Fruit fly (Drosophila melanogaster) whole organism, embryonic: ENCODE data around the gene CG12010.
A peak's percentile ranks its signal among the peaks of the same experiment; 100 is the strongest.

Experiments
- Adf1 ChIP-seq: fragments of 200-800 bp; sonication (Bioruptor generic); IDR thresholded peaks from 2 replicates; pipeline ENCODE4 v1.3.6; 2022; ENCODE audit warnings: missing biosample characterization, missing genetic modification characterization
- Atf-2 ChIP-seq: fragments of 200-800 bp; sonication (Bioruptor generic); optimal IDR thresholded peaks from 2 replicates; lab custom pipeline; 2016; ENCODE audit warnings: missing biosample characterization, missing genetic modification characterization
- Atf6 ChIP-seq: fragments of 200-800 bp; sonication (Bioruptor generic); IDR thresholded peaks from 2 replicates; pipeline ENCODE4 v1.3.6; 2022; ENCODE audit warnings: missing biosample characterization, missing genetic modification characterization
- Bteb2 ChIP-seq: fragments of 200-800 bp; sonication (Bioruptor generic); optimal IDR thresholded peaks from 2 replicates; lab custom pipeline; 2016; ENCODE audit warnings: missing biosample characterization, missing genetic modification characterization
- C15 ChIP-seq: fragments of 200-800 bp; sonication (Bioruptor generic); IDR thresholded peaks from 3 replicates; pipeline ENCODE4 v1.3.6; 2022; ENCODE audit warnings: missing biosample characterization, missing genetic modification characterization
- CG10565 ChIP-seq: fragments of 200-800 bp; sonication (Bioruptor generic); optimal IDR thresholded peaks from 3 replicates; lab custom pipeline; 2016; ENCODE audit warnings: missing biosample characterization, mild to moderate bottlenecking, missing genetic modification characterization
- CG12071 ChIP-seq: fragments of 200-800 bp; sonication (Bioruptor generic); optimal IDR thresholded peaks from 3 replicates; lab custom pipeline; 2018; ENCODE audit warnings: missing biosample characterization, mild to moderate bottlenecking, missing genetic modification characterization
- CG12236 ChIP-seq: fragments of 200-800 bp; sonication (Bioruptor generic); optimal IDR thresholded peaks from 2 replicates; lab custom pipeline; 2016; ENCODE audit warnings: missing biosample characterization, missing genetic modification characterization
- CG13894 ChIP-seq: fragments of 200-800 bp; sonication (Bioruptor generic); optimal IDR thresholded peaks from 3 replicates; lab custom pipeline; 2018; ENCODE audit warnings: missing biosample characterization, mild to moderate bottlenecking, missing genetic modification characterization, moderate library complexity
- CG14441 ChIP-seq: fragments of 200-800 bp; sonication (Bioruptor generic); IDR thresholded peaks from 2 replicates; pipeline ENCODE4 v1.3.6; 2022; ENCODE audit warnings: missing biosample characterization, missing genetic modification characterization
- CG17612 ChIP-seq: fragments of 200-800 bp; sonication (Bioruptor generic); IDR thresholded peaks from 2 replicates; pipeline ENCODE4 v1.3.6; 2022; ENCODE audit warnings: missing biosample characterization, missing genetic modification characterization
- CG17829 ChIP-seq: fragments of 200-800 bp; optimal IDR thresholded peaks from 2 replicates; lab custom pipeline; 2019; ENCODE audit warnings: missing biosample characterization, mild to moderate bottlenecking, missing genetic modification characterization, moderate library complexity
- CG32767 ChIP-seq: fragments of 200-800 bp; sonication (Bioruptor generic); IDR thresholded peaks from 2 replicates; pipeline ENCODE4 v1.3.6; 2022; ENCODE audit warnings: missing biosample characterization, missing genetic modification characterization
- CG43689 ChIP-seq: fragments of 200-800 bp; sonication (Bioruptor generic); IDR thresholded peaks from 2 replicates; pipeline ENCODE4 v1.3.6; 2022; ENCODE audit warnings: missing biosample characterization, missing genetic modification characterization
- CG4820 ChIP-seq: fragments of 200-800 bp; sonication (Bioruptor generic); optimal IDR thresholded peaks from 3 replicates; lab custom pipeline; 2016; ENCODE audit warnings: missing biosample characterization, missing genetic modification characterization
- CG5180 ChIP-seq: fragments of 200-800 bp; sonication (Bioruptor generic); optimal IDR thresholded peaks from 3 replicates; lab custom pipeline; 2017; ENCODE audit warnings: missing biosample characterization, missing genetic modification characterization, mild to moderate bottlenecking, moderate library complexity, missing genetic modification reagents
- CG6683 ChIP-seq: fragments of 200-800 bp; sonication (Bioruptor generic); optimal IDR thresholded peaks from 2 replicates; lab custom pipeline; 2017; ENCODE audit warnings: missing biosample characterization, mild to moderate bottlenecking, missing genetic modification characterization, missing genetic modification reagents
- CG6791 ChIP-seq: fragments of 200-800 bp; sonication (Bioruptor generic); IDR thresholded peaks from 3 replicates; pipeline ENCODE4 v1.3.6; 2022; ENCODE audit warnings: missing biosample characterization, missing genetic modification characterization; ENCODE audit not compliant: partially characterized antibody
- CG7786 ChIP-seq: fragments of 200-800 bp; sonication (Bioruptor generic); optimal IDR thresholded peaks from 2 replicates; lab custom pipeline; 2016; ENCODE audit warnings: missing biosample characterization, missing genetic modification characterization
- CG7987 ChIP-seq: fragments of 200-800 bp; sonication (Bioruptor generic); optimal IDR thresholded peaks from 2 replicates; lab custom pipeline; 2018; ENCODE audit warnings: missing biosample characterization, mild to moderate bottlenecking, missing genetic modification characterization, moderate library complexity
- CG8290 ChIP-seq, 3 experiments: fragments of 200-800 bp; sonication (Bioruptor generic); optimal IDR thresholded peaks; 2 replicates each; lab custom pipeline; 2016 to 2019; ENCODE audit warnings: missing biosample characterization in 3 of 3, missing genetic modification characterization in 3 of 3, mild to moderate bottlenecking in 2 of 3, moderate library complexity in 1 of 3
- CG8359 ChIP-seq: fragments of 200-800 bp; sonication (Bioruptor generic); optimal IDR thresholded peaks from 2 replicates; lab custom pipeline; 2017; ENCODE audit warnings: missing biosample characterization, mild to moderate bottlenecking, missing genetic modification characterization, borderline replicate concordance
- CG9817 ChIP-seq: fragments of 200-800 bp; sonication (Bioruptor generic); optimal IDR thresholded peaks from 2 replicates; lab custom pipeline; 2018; ENCODE audit warnings: missing biosample characterization, mild to moderate bottlenecking, missing genetic modification characterization, moderate library complexity
- Camta ChIP-seq: fragments of 200-800 bp; sonication (Bioruptor generic); optimal IDR thresholded peaks from 2 replicates; lab custom pipeline; 2016; ENCODE audit warnings: missing biosample characterization, missing genetic modification characterization
- CrebB ChIP-seq: fragments of 200-800 bp; sonication (Bioruptor generic); optimal IDR thresholded peaks from 3 replicates; lab custom pipeline; 2018; ENCODE audit warnings: missing biosample characterization, mild to moderate bottlenecking, missing genetic modification characterization
- E2f2 ChIP-seq: fragments of 200-800 bp; sonication (Bioruptor generic); IDR thresholded peaks from 2 replicates; pipeline ENCODE4 v1.3.6; 2022; ENCODE audit warnings: missing biosample characterization, missing genetic modification characterization
- Lim3 ChIP-seq: fragments of 200-800 bp; sonication (Bioruptor generic); IDR thresholded peaks from 2 replicates; pipeline ENCODE4 v1.3.6; 2022; ENCODE audit warnings: missing biosample characterization, missing genetic modification characterization
- MTF-1 ChIP-seq: fragments of 200-800 bp; sonication (Bioruptor generic); optimal IDR thresholded peaks from 2 replicates; lab custom pipeline; 2018; ENCODE audit warnings: missing biosample characterization, mild to moderate bottlenecking, missing genetic modification characterization, borderline replicate concordance
- Sox100B ChIP-seq: fragments of 200-800 bp; sonication (Bioruptor generic); optimal IDR thresholded peaks from 3 replicates; lab custom pipeline; 2018; ENCODE audit warnings: missing biosample characterization, mild to moderate bottlenecking, missing genetic modification characterization
- abd-A ChIP-seq: fragments of 200-800 bp; sonication (Bioruptor generic); optimal IDR thresholded peaks from 3 replicates; lab custom pipeline; 2019; ENCODE audit warnings: missing biosample characterization, mild to moderate bottlenecking, missing genetic modification characterization, moderate library complexity
- ara ChIP-seq: fragments of 200-800 bp; sonication (Bioruptor generic); IDR thresholded peaks from 2 replicates; pipeline ENCODE4 v1.3.6; 2022; ENCODE audit warnings: missing biosample characterization, missing genetic modification characterization
- cato ChIP-seq: fragments of 200-800 bp; sonication (Bioruptor generic); optimal IDR thresholded peaks from 2 replicates; lab custom pipeline; 2016; ENCODE audit warnings: missing biosample characterization, missing genetic modification characterization, borderline replicate concordance
- crol ChIP-seq: fragments of 200-800 bp; sonication (Bioruptor generic); IDR thresholded peaks from 2 replicates; pipeline ENCODE4 v1.3.6; 2022; ENCODE audit warnings: missing biosample characterization, missing genetic modification characterization
- da ChIP-seq: fragments of 200-800 bp; sonication (Bioruptor generic); optimal IDR thresholded peaks from 2 replicates; lab custom pipeline; 2016; ENCODE audit warnings: missing biosample characterization, missing genetic modification characterization
- dmrt11E ChIP-seq: fragments of 200-800 bp; sonication (Bioruptor generic); optimal IDR thresholded peaks from 3 replicates; lab custom pipeline; 2018; ENCODE audit warnings: missing biosample characterization, mild to moderate bottlenecking, missing genetic modification characterization, moderate library complexity
- exex ChIP-seq: fragments of 200-800 bp; sonication (Bioruptor generic); optimal IDR thresholded peaks from 4 replicates; lab custom pipeline; 2018; ENCODE audit warnings: missing biosample characterization, mild to moderate bottlenecking, missing genetic modification characterization, moderate library complexity
- gcm ChIP-seq: fragments of 200-800 bp; sonication (Bioruptor generic); optimal IDR thresholded peaks from 2 replicates; lab custom pipeline; 2019; ENCODE audit warnings: missing biosample characterization, mild to moderate bottlenecking, missing genetic modification characterization, moderate library complexity
- gcm2 ChIP-seq: fragments of 200-800 bp; sonication (Bioruptor generic); optimal IDR thresholded peaks from 2 replicates; lab custom pipeline; 2016; ENCODE audit warnings: missing biosample characterization, missing genetic modification characterization
- her ChIP-seq: fragments of 200-800 bp; sonication (Bioruptor generic); optimal IDR thresholded peaks from 2 replicates; lab custom pipeline; 2016; ENCODE audit warnings: missing biosample characterization, missing genetic modification characterization
- hth ChIP-seq: fragments of >200 bp; optimal IDR thresholded peaks from 2 replicates; lab custom pipeline; 2017; ENCODE audit warnings: inconsistent platforms
- inv ChIP-seq: fragments of 200-800 bp; sonication (Bioruptor generic); IDR thresholded peaks from 2 replicates; pipeline ENCODE4 v1.3.6; 2022; ENCODE audit warnings: missing biosample characterization, missing genetic modification characterization; ENCODE audit not compliant: partially characterized antibody
- lbe ChIP-seq: fragments of 200-800 bp; sonication (Bioruptor generic); optimal IDR thresholded peaks from 2 replicates; lab custom pipeline; 2016; ENCODE audit warnings: missing biosample characterization, mild to moderate bottlenecking, missing genetic modification characterization
- lov ChIP-seq, 2 experiments: fragments of 200-800 bp in 1 of 2; fragments of >200 bp in 1 of 2; sonication (Bioruptor generic) in 1 of 2; IDR thresholded peaks in 1 of 2; optimal IDR thresholded peaks in 1 of 2; 2 replicates in 1 of 2; 3 replicates in 1 of 2; pipeline versions ENCODE4 v1.3.6 to Lab custom; 2017 to 2022; ENCODE audit warnings: missing biosample characterization in 1 of 2, missing genetic modification characterization in 1 of 2
- pb ChIP-seq: fragments of 200-800 bp; sonication (Bioruptor generic); optimal IDR thresholded peaks from 3 replicates; lab custom pipeline; 2016; ENCODE audit warnings: missing biosample characterization, missing genetic modification characterization
- prd ChIP-seq, 3 experiments: fragments of >200 bp in 2 of 3; fragments of 200-800 bp in 1 of 3; sonication (Bioruptor generic) in 1 of 3; optimal IDR thresholded peaks in 2 of 3; IDR thresholded peaks in 1 of 3; 2 replicates in 2 of 3; 3 replicates in 1 of 3; pipeline versions ENCODE4 v1.3.6 to Lab custom; 2017 to 2022; ENCODE audit warnings: missing biosample characterization in 1 of 3, missing genetic modification characterization in 1 of 3
- pzg ChIP-seq: fragments of 200-800 bp; sonication (Bioruptor generic); optimal IDR thresholded peaks from 3 replicates; lab custom pipeline; 2018; ENCODE audit warnings: missing biosample characterization, mild to moderate bottlenecking, missing genetic modification characterization, moderate library complexity
- salm ChIP-seq: fragments of 200-800 bp; sonication (Bioruptor generic); optimal IDR thresholded peaks from 2 replicates; lab custom pipeline; 2018; ENCODE audit warnings: missing biosample characterization, mild to moderate bottlenecking, missing genetic modification characterization
- seq ChIP-seq: fragments of 200-800 bp; sonication (Bioruptor generic); IDR thresholded peaks from 2 replicates; pipeline ENCODE4 v1.3.6; 2022; ENCODE audit warnings: missing biosample characterization, missing genetic modification characterization
- slbo ChIP-seq: fragments of 200-800 bp; sonication (Bioruptor generic); IDR thresholded peaks from 2 replicates; pipeline ENCODE4 v1.3.6; 2022; ENCODE audit warnings: missing biosample characterization, missing genetic modification characterization
- twi ChIP-seq: fragments of 200-800 bp; optimal IDR thresholded peaks from 2 replicates; lab custom pipeline; 2019; ENCODE audit warnings: missing biosample characterization, mild to moderate bottlenecking, missing genetic modification characterization, moderate library complexity

The CG12010 gene

dm6 chr3L:3420237-3420643, 46.2 kb downstream of the CG12010 start:
- TF ChIP-seq CG12236 (GFP tag; lab: Kevin White, UChicago) (no peak), exex (tag; lab: Kevin White, UChicago) (peak; percentile 14), CG12071 (GFP tag; lab: Kevin White, UChicago) (no peak), Atf6 (GFP tag; lab: Robert Waterston, UW) (0 out of 2 replicates have a peak, but pooled peaks have one; percentile 16), CG5180 (GFP tag; lab: Kevin White, UChicago) (no peak), hth (lab: Kevin White, UChicago) (no peak), Atf-2 (GFP tag; lab: Kevin White, UChicago) (no peak), C15 (GFP tag; lab: Robert Waterston, UW) (no peak), Adf1 (peak; percentile 82; the same call in 1 of the 2 replicates), CG43689 (GFP tag; lab: Robert Waterston, UW) (no peak), CG8359 (no peak), lov (optimal IDR thresholded peaks at IDR 0.05; lab: Kevin White, UChicago) (no peak), lov (GFP tag; IDR thresholded peaks at IDR 0.05; lab: Robert Waterston, UW) (no peak), crol (GFP tag; lab: Robert Waterston, UW) (peak; percentile 42; the same call in 1 of the 2 replicates), CG4820 (GFP tag; lab: Kevin White, UChicago) (no peak), Bteb2 (GFP tag; lab: Kevin White, UChicago) (no peak), gcm (GFP tag; lab: Kevin White, UChicago) (no peak), Sox100B (GFP tag; lab: Kevin White, UChicago) (no peak), CG7987 (GFP tag; lab: Kevin White, UChicago) (no peak), lbe (GFP tag; lab: Kevin White, UChicago) (peak; percentile 51), inv (GFP tag; lab: Robert Waterston, UW) (no peak), ara (no peak), CG17829 (tag; lab: Kevin White, UChicago) (peak; percentile 21), CG6683 (GFP tag; lab: Kevin White, UChicago) (no peak), CG8290 (GFP tag; optimal IDR thresholded peaks at IDR 0.05; lab: Kevin White, UChicago) (no peak), CG8290 (tag; optimal IDR thresholded peaks at IDR 0.05; lab: Kevin White, UChicago) (peak in 1 of 2 experiments; percentile 44), E2f2 (GFP tag; lab: Robert Waterston, UW) (no peak), salm (tag; lab: Kevin White, UChicago) (no peak), prd (optimal IDR thresholded peaks at IDR 0.05; lab: Kevin White, UChicago) (no peak), prd (GFP tag; IDR thresholded peaks at IDR 0.05; lab: Robert Waterston, UW) (no peak), dmrt11E (tag; lab: Kevin White, UChicago) (no peak), seq (no peak), CrebB (tag; lab: Kevin White, UChicago) (no peak), Camta (GFP tag; lab: Kevin White, UChicago) (no peak), pzg (no peak), CG32767 (GFP tag; lab: Robert Waterston, UW) (peak; percentile 32; the same call in 1 of the 2 replicates), Lim3 (no peak), pb (GFP tag; lab: Kevin White, UChicago) (no peak), slbo (GFP tag; lab: Robert Waterston, UW) (no peak), CG9817 (tag; lab: Kevin White, UChicago) (no peak), cato (GFP tag; lab: Kevin White, UChicago) (no peak), da (GFP tag; lab: Kevin White, UChicago) (no peak), MTF-1 (GFP tag; lab: Kevin White, UChicago) (no peak), CG13894 (tag; lab: Kevin White, UChicago) (peak; percentile 100), CG10565 (GFP tag; lab: Kevin White, UChicago) (no peak), her (no peak), CG7786 (GFP tag; lab: Kevin White, UChicago) (no peak), twi (tag; lab: Kevin White, UChicago) (no peak), gcm2 (GFP tag; lab: Kevin White, UChicago) (no peak), abd-A (tag; lab: Kevin White, UChicago) (peak; percentile 61), CG14441 (GFP tag; lab: Robert Waterston, UW) (no peak), CG17612 (GFP tag; lab: Robert Waterston, UW) (no peak), CG6791 (GFP tag; lab: Robert Waterston, UW) (0 out of 3 replicates have a peak, but pooled peaks have one; percentile 23)
